Fruit fly (Drosophila melanogaster) whole organism, embryonic: ENCODE results near the gene CG17329.

Experiments used
- Ada2b ChIP-seq: fragments of 200-800 bp; sonication (Bioruptor generic); IDR thresholded peaks from 2 replicates; pipeline ENCODE4 v1.3.6; 2022; ENCODE audit warnings: missing biosample characterization, missing genetic modification characterization
- Blimp-1 ChIP-seq: fragments of 200-800 bp; sonication (Bioruptor generic); optimal IDR thresholded peaks from 3 replicates; lab custom pipeline; 2018; ENCODE audit warnings: missing biosample characterization, missing genetic modification characterization, mild to moderate bottlenecking, moderate library complexity, missing genetic modification reagents
- CG12104 ChIP-seq: fragments of 200-800 bp; sonication (Bioruptor generic); optimal IDR thresholded peaks from 3 replicates; lab custom pipeline; 2016; ENCODE audit warnings: missing biosample characterization, missing genetic modification characterization
- CG1233 ChIP-seq: fragments of 200-800 bp; sonication (Bioruptor generic); optimal IDR thresholded peaks from 4 replicates; lab custom pipeline; 2018; ENCODE audit warnings: missing biosample characterization, mild to moderate bottlenecking, missing genetic modification characterization
- CG13424 ChIP-seq: fragments of 200-800 bp; sonication (Bioruptor generic); optimal IDR thresholded peaks from 2 replicates; lab custom pipeline; 2019; ENCODE audit warnings: missing biosample characterization, mild to moderate bottlenecking, missing genetic modification characterization, moderate library complexity
- CG13894 ChIP-seq: fragments of 200-800 bp; sonication (Bioruptor generic); optimal IDR thresholded peaks from 3 replicates; lab custom pipeline; 2018; ENCODE audit warnings: missing biosample characterization, mild to moderate bottlenecking, missing genetic modification characterization, moderate library complexity
- CG15011 ChIP-seq: fragments of 200-800 bp; sonication (Bioruptor generic); optimal IDR thresholded peaks from 3 replicates; lab custom pipeline; 2018; ENCODE audit warnings: missing biosample characterization, mild to moderate bottlenecking, missing genetic modification characterization
- CG1529 ChIP-seq: fragments of 200-800 bp; sonication (Bioruptor generic); optimal IDR thresholded peaks from 3 replicates; lab custom pipeline; 2018; ENCODE audit warnings: missing biosample characterization, missing genetic modification characterization
- CG1603 ChIP-seq: fragments of 200-800 bp; sonication (Bioruptor generic); optimal IDR thresholded peaks from 2 replicates; lab custom pipeline; 2019; ENCODE audit warnings: missing biosample characterization, mild to moderate bottlenecking, missing genetic modification characterization, moderate library complexity
- CG1647 ChIP-seq: fragments of 200-800 bp; sonication (Bioruptor generic); optimal IDR thresholded peaks from 3 replicates; lab custom pipeline; 2016; ENCODE audit warnings: missing biosample characterization, missing genetic modification characterization
- CG17829 ChIP-seq: fragments of 200-800 bp; optimal IDR thresholded peaks from 2 replicates; lab custom pipeline; 2019; ENCODE audit warnings: missing biosample characterization, mild to moderate bottlenecking, missing genetic modification characterization, moderate library complexity
- CG17912 ChIP-seq: fragments of 200-800 bp; sonication (Bioruptor generic); optimal IDR thresholded peaks from 2 replicates; lab custom pipeline; 2018; ENCODE audit warnings: missing biosample characterization, mild to moderate bottlenecking, missing genetic modification characterization
- CG1792 ChIP-seq: fragments of 200-800 bp; sonication (Bioruptor generic); optimal IDR thresholded peaks from 2 replicates; lab custom pipeline; 2016; ENCODE audit warnings: missing biosample characterization, missing genetic modification characterization
- CG30020 ChIP-seq: fragments of 200-800 bp; optimal IDR thresholded peaks from 2 replicates; lab custom pipeline; 2019; ENCODE audit warnings: missing biosample characterization, mild to moderate bottlenecking, missing genetic modification characterization, moderate library complexity
- CG31224 ChIP-seq: fragments of 200-800 bp; sonication (Bioruptor generic); IDR thresholded peaks from 2 replicates; pipeline ENCODE4 v1.3.6; 2022; ENCODE audit warnings: missing biosample characterization, missing genetic modification characterization
- CG3838 ChIP-seq: fragments of 200-800 bp; sonication (Bioruptor generic); optimal IDR thresholded peaks from 3 replicates; lab custom pipeline; 2016; ENCODE audit warnings: missing biosample characterization, missing genetic modification characterization
- CG3995 ChIP-seq: fragments of 200-800 bp; sonication (Bioruptor generic); optimal IDR thresholded peaks from 3 replicates; lab custom pipeline; 2016; ENCODE audit warnings: missing biosample characterization, missing genetic modification characterization
- CG4404 ChIP-seq: fragments of 200-800 bp; sonication (Bioruptor generic); IDR thresholded peaks from 2 replicates; pipeline ENCODE4 v1.3.6; 2022; ENCODE audit warnings: missing biosample characterization, missing genetic modification characterization
- CG6254 ChIP-seq: fragments of 200-800 bp; sonication (Bioruptor generic); optimal IDR thresholded peaks from 3 replicates; lab custom pipeline; 2017; ENCODE audit warnings: mild to moderate bottlenecking, missing biosample characterization, missing genetic modification reagents, missing genetic modification characterization
- CG7839 ChIP-seq: fragments of 200-800 bp; sonication (Bioruptor generic); optimal IDR thresholded peaks from 3 replicates; lab custom pipeline; 2018; ENCODE audit warnings: missing biosample characterization, mild to moderate bottlenecking, missing genetic modification characterization, moderate library complexity
- CG9797 ChIP-seq: fragments of 200-800 bp; sonication (Bioruptor generic); optimal IDR thresholded peaks from 3 replicates; lab custom pipeline; 2018; ENCODE audit warnings: missing biosample characterization, mild to moderate bottlenecking, missing genetic modification characterization
- D19A ChIP-seq: fragments of 200-800 bp; optimal IDR thresholded peaks from 3 replicates; lab custom pipeline; 2019; ENCODE audit warnings: missing biosample characterization, mild to moderate bottlenecking, missing genetic modification characterization, moderate library complexity
- Dad ChIP-seq: fragments of 200-800 bp; sonication (Bioruptor generic); optimal IDR thresholded peaks from 3 replicates; lab custom pipeline; 2016; ENCODE audit warnings: missing biosample characterization, missing genetic modification characterization
- Drgx ChIP-seq: fragments of 200-800 bp; sonication (Bioruptor generic); IDR thresholded peaks from 2 replicates; pipeline ENCODE4 v1.3.6; 2022; ENCODE audit warnings: missing biosample characterization, missing genetic modification characterization
- E2f2 ChIP-seq: fragments of 200-800 bp; sonication (Bioruptor generic); IDR thresholded peaks from 2 replicates; pipeline ENCODE4 v1.3.6; 2022; ENCODE audit warnings: missing biosample characterization, missing genetic modification characterization
- Ets97D ChIP-seq: fragments of 200-800 bp; sonication (Bioruptor generic); optimal IDR thresholded peaks from 3 replicates; lab custom pipeline; 2016; ENCODE audit warnings: missing biosample characterization, missing genetic modification characterization
- Fer2 ChIP-seq: fragments of 200-800 bp; sonication (Bioruptor generic); optimal IDR thresholded peaks from 2 replicates; lab custom pipeline; 2018; ENCODE audit warnings: missing biosample characterization, mild to moderate bottlenecking, missing genetic modification characterization, moderate library complexity
- HLHmδ ChIP-seq: fragments of 200-800 bp; sonication (Bioruptor generic); optimal IDR thresholded peaks from 2 replicates; lab custom pipeline; 2018; ENCODE audit warnings: missing biosample characterization, mild to moderate bottlenecking, missing genetic modification characterization, moderate library complexity
- NC2α ChIP-seq: fragments of 200-800 bp; sonication (Bioruptor generic); optimal IDR thresholded peaks from 2 replicates; lab custom pipeline; 2016; ENCODE audit warnings: missing biosample characterization, missing genetic modification characterization
- Oli ChIP-seq: fragments of 200-800 bp; sonication (Bioruptor generic); optimal IDR thresholded peaks from 2 replicates; lab custom pipeline; 2018; ENCODE audit warnings: missing biosample characterization, mild to moderate bottlenecking, missing genetic modification characterization, moderate library complexity
- PHDP ChIP-seq: fragments of 200-800 bp; sonication (Bioruptor generic); optimal IDR thresholded peaks from 3 replicates; lab custom pipeline; 2018; ENCODE audit warnings: missing biosample characterization, mild to moderate bottlenecking, missing genetic modification characterization, moderate library complexity
- Xbp1 ChIP-seq: fragments of 200-800 bp; sonication (Bioruptor generic); optimal IDR thresholded peaks from 3 replicates; lab custom pipeline; 2016; ENCODE audit warnings: missing biosample characterization, mild to moderate bottlenecking, missing genetic modification characterization
- YL-1 ChIP-seq: fragments of 200-800 bp; sonication (Bioruptor generic); optimal IDR thresholded peaks from 3 replicates; lab custom pipeline; 2017; ENCODE audit warnings: missing biosample characterization, mild to moderate bottlenecking, missing genetic modification characterization
- ato ChIP-seq: fragments of 200-800 bp; sonication (Bioruptor generic); IDR thresholded peaks from 2 replicates; pipeline ENCODE4 v1.3.6; 2022; ENCODE audit warnings: missing biosample characterization, missing genetic modification characterization; ENCODE audit not compliant: partially characterized antibody
- cas ChIP-seq: fragments of 200-800 bp; sonication (Bioruptor generic); IDR thresholded peaks from 2 replicates; pipeline ENCODE4 v1.3.6; 2022; ENCODE audit warnings: missing biosample characterization, missing genetic modification characterization
- caup ChIP-seq: fragments of 200-800 bp; sonication (Bioruptor generic); optimal IDR thresholded peaks from 3 replicates; lab custom pipeline; 2017; ENCODE audit warnings: missing biosample characterization, mild to moderate bottlenecking, missing genetic modification characterization, moderate library complexity; ENCODE audit not compliant: severe bottlenecking
- corto ChIP-seq: fragments of 200-800 bp; sonication (Bioruptor generic); optimal IDR thresholded peaks from 2 replicates; lab custom pipeline; 2016; ENCODE audit warnings: missing biosample characterization, mild to moderate bottlenecking, missing genetic modification characterization, moderate library complexity
- crp ChIP-seq, 2 experiments: fragments of 200-800 bp; sonication (Bioruptor generic); optimal IDR thresholded peaks; 2 replicates in 1 of 2; 3 replicates in 1 of 2; lab custom pipeline; 2017; ENCODE audit warnings: missing biosample characterization in 2 of 2, missing genetic modification characterization in 2 of 2, mild to moderate bottlenecking in 1 of 2, moderate library complexity in 1 of 2
- dmrt99B ChIP-seq: fragments of 200-800 bp; sonication (Bioruptor generic); optimal IDR thresholded peaks from 2 replicates; lab custom pipeline; 2018; ENCODE audit warnings: missing biosample characterization, mild to moderate bottlenecking, missing genetic modification characterization, moderate library complexity
- exex ChIP-seq: fragments of 200-800 bp; sonication (Bioruptor generic); optimal IDR thresholded peaks from 4 replicates; lab custom pipeline; 2018; ENCODE audit warnings: missing biosample characterization, mild to moderate bottlenecking, missing genetic modification characterization, moderate library complexity
- fd3F ChIP-seq: fragments of 200-800 bp; sonication (Bioruptor generic); optimal IDR thresholded peaks from 2 replicates; lab custom pipeline; 2018; ENCODE audit warnings: missing biosample characterization, mild to moderate bottlenecking, missing genetic modification characterization, moderate library complexity
- fd64A ChIP-seq: fragments of 200-800 bp; sonication (Bioruptor generic); optimal IDR thresholded peaks from 3 replicates; lab custom pipeline; 2018; ENCODE audit warnings: missing biosample characterization, mild to moderate bottlenecking, missing genetic modification characterization
- ftz-f1 ChIP-seq: fragments of 200-800 bp; sonication (Bioruptor generic); optimal IDR thresholded peaks from 2 replicates; lab custom pipeline; 2016; ENCODE audit warnings: missing biosample characterization, missing genetic modification characterization
- jigr1 ChIP-seq: fragments of 200-800 bp; sonication (Bioruptor generic); IDR thresholded peaks from 3 replicates; pipeline ENCODE4 v1.3.6; 2022; ENCODE audit warnings: missing biosample characterization, missing genetic modification characterization
- kah ChIP-seq: fragments of 200-800 bp; sonication (Bioruptor generic); optimal IDR thresholded peaks from 2 replicates; lab custom pipeline; 2018; ENCODE audit warnings: missing biosample characterization, mild to moderate bottlenecking, missing genetic modification characterization
- otp ChIP-seq: fragments of 200-800 bp; sonication (Bioruptor generic); IDR thresholded peaks from 3 replicates; pipeline ENCODE4, ENCODE4 v1.3.6; 2022; ENCODE audit warnings: missing biosample characterization, missing genetic modification characterization
- sc ChIP-seq, 3 experiments: fragments of >200 bp in 2 of 3; fragments of 200-800 bp in 1 of 3; sonication (Bioruptor generic) in 1 of 3; optimal IDR thresholded peaks; 2 replicates in 2 of 3; 3 replicates in 1 of 3; lab custom pipeline; 2017; ENCODE audit warnings: mild to moderate bottlenecking in 1 of 3, missing biosample characterization in 1 of 3, missing genetic modification characterization in 1 of 3, missing genetic modification reagents in 1 of 3
- yki ChIP-seq: fragments of >200 bp; optimal IDR thresholded peaks from 3 replicates; lab custom pipeline; 2018

CG17329 gene

dm6 chr2L:16269232-16270134, 21.6 kb upstream of the CG17329 start (continued):
- peak; percentile 0 for TF ChIP-seq Oli (tag; lab: Kevin White, UChicago)
- no peak for TF ChIP-seq Ada2b
- peak; percentile 48 for TF ChIP-seq CG1603 (tag; lab: Kevin White, UChicago)
- peak; percentile 45 for TF ChIP-seq ftz-f1 (GFP tag; lab: Kevin White, UChicago)
- TF ChIP-seq otp = no peak
- peak; percentile 35 for TF ChIP-seq CG30020 (tag; lab: Kevin White, UChicago)
- TF ChIP-seq CG3995 (GFP tag; lab: Kevin White, UChicago) = no peak
- TF ChIP-seq exex (tag; lab: Kevin White, UChicago) = peak; percentile 67
- peak; percentile 90 for TF ChIP-seq kah (GFP tag; lab: Kevin White, UChicago)
- no peak for TF ChIP-seq ato
- TF ChIP-seq CG1529 (GFP tag; lab: Kevin White, UChicago) = peak; percentile 71
- peak; percentile 60 for TF ChIP-seq dmrt99B
- peak; percentile 24 for TF ChIP-seq CG13424 (tag; lab: Kevin White, UChicago)
- no peak for TF ChIP-seq cas (GFP tag; lab: Robert Waterston, UW)
- TF ChIP-seq Fer2 (tag; lab: Kevin White, UChicago) = peak; percentile 72
- TF ChIP-seq CG12104 (GFP tag; lab: Kevin White, UChicago) = peak; percentile 41
- peak; percentile 27 for TF ChIP-seq NC2α (GFP tag; lab: Kevin White, UChicago)
- peak; percentile 26 for TF ChIP-seq CG9797
- no peak for TF ChIP-seq CG4404 (GFP tag; lab: Robert Waterston, UW)
- TF ChIP-seq CG31224 = no peak
- TF ChIP-seq CG1792 (GFP tag; lab: Kevin White, UChicago) = no peak
- no peak for TF ChIP-seq CG1647 (GFP tag; lab: Kevin White, UChicago)
- peak; percentile 46 for TF ChIP-seq yki (lab: Kevin White, UChicago)
- TF ChIP-seq PHDP (tag; lab: Kevin White, UChicago) = peak; percentile 76
- TF ChIP-seq CG3838 = peak; percentile 99
- peak; percentile 57 for TF ChIP-seq CG7839 (tag; lab: Kevin White, UChicago)
- TF ChIP-seq CG15011 (GFP tag; lab: Kevin White, UChicago) = peak; percentile 74
- peak; percentile 49 for TF ChIP-seq corto (GFP tag; lab: Kevin White, UChicago)
- peak; percentile 96 for TF ChIP-seq caup
- TF ChIP-seq CG13894 (tag; lab: Kevin White, UChicago) = peak; percentile 71
- TF ChIP-seq crp (GFP tag; optimal IDR thresholded peaks at IDR 0.05; lab: Kevin White, UChicago) = peak; percentile 11 to 89
- TF ChIP-seq CG1233 (GFP tag; lab: Kevin White, UChicago) = peak; percentile 85
- TF ChIP-seq fd3F (GFP tag; lab: Kevin White, UChicago) = no peak
- TF ChIP-seq sc (optimal IDR thresholded peaks at IDR 0.05; lab: Kevin White, UChicago) = no peak
- peak; percentile 42 for TF ChIP-seq sc (GFP tag; optimal IDR thresholded peaks at IDR 0.05; lab: Kevin White, UChicago)
- no peak for TF ChIP-seq E2f2 (GFP tag; lab: Robert Waterston, UW)
- TF ChIP-seq Blimp-1 (GFP tag; lab: Kevin White, UChicago) = peak; percentile 5
- peak; percentile 92 for TF ChIP-seq CG17912 (GFP tag; lab: Kevin White, UChicago)
- peak; percentile 98 for TF ChIP-seq Ets97D (GFP tag; lab: Kevin White, UChicago)
- peak; percentile 90 for TF ChIP-seq fd64A (GFP tag; lab: Kevin White, UChicago)
- peak; percentile 98 for TF ChIP-seq YL-1 (GFP tag; lab: Kevin White, UChicago)
- peak; percentile 92 for TF ChIP-seq HLHmδ (GFP tag; lab: Kevin White, UChicago)
- TF ChIP-seq Xbp1 (GFP tag; lab: Kevin White, UChicago) = no peak
- TF ChIP-seq D19A (tag; lab: Kevin White, UChicago) = peak; percentile 15
- no peak for TF ChIP-seq jigr1 (GFP tag; lab: Robert Waterston, UW)
- peak; percentile 24 for TF ChIP-seq CG17829
- peak; percentile 36 for TF ChIP-seq Dad
- peak; percentile 82 for TF ChIP-seq CG6254 (GFP tag; lab: Kevin White, UChicago)
- no peak for TF ChIP-seq Drgx
